Worm (Caenorhabditis elegans) whole organism, mixed stage, embryonic: Measurements from ENCODE around the gene srxa-18.

Experiments used
- M03D4.4 ChIP-seq: sonication (generic microtip); optimal IDR thresholded peaks from 2 replicates; lab custom pipeline; 2017; ENCODE audit warnings: mild to moderate bottlenecking, missing genetic modification characterization, missing compliant biosample characterization
- blmp-1 ChIP-seq: fragments of 150-350 bp; optimal IDR thresholded peaks from 2 replicates; lab custom pipeline; 2014; ENCODE audit warnings: missing biosample characterization, missing genetic modification characterization
- ceh-39 ChIP-seq: fragments of 150-350 bp; optimal IDR thresholded peaks from 2 replicates; lab custom pipeline; 2014; ENCODE audit warnings: missing biosample characterization, missing genetic modification characterization
- ceh-43 ChIP-seq: fragments of 200-800 bp; sonication (Bioruptor generic); optimal IDR thresholded peaks from 2 replicates; lab custom pipeline; 2018; ENCODE audit warnings: mild to moderate bottlenecking, missing genetic modification characterization, moderate library complexity, missing compliant biosample characterization
- ceh-83 ChIP-seq: fragments of 200-800 bp; sonication (Bioruptor generic); optimal IDR thresholded peaks from 2 replicates; lab custom pipeline; 2018; ENCODE audit warnings: mild to moderate bottlenecking, missing genetic modification characterization, missing compliant biosample characterization
- ces-1 ChIP-seq: fragments of 150-350 bp; optimal IDR thresholded peaks from 2 replicates; lab custom pipeline; 2014; ENCODE audit warnings: missing biosample characterization, missing genetic modification reagents, missing genetic modification characterization
- cnd-1 ChIP-seq: fragments of 200-800 bp; sonication (Bioruptor generic); optimal IDR thresholded peaks from 2 replicates; lab custom pipeline; 2018; ENCODE audit warnings: mild to moderate bottlenecking, missing genetic modification characterization, missing compliant biosample characterization
- drap-1 ChIP-seq: fragments of 200-800 bp; sonication (Bioruptor generic); optimal IDR thresholded peaks from 3 replicates; lab custom pipeline; 2018; ENCODE audit warnings: mild to moderate bottlenecking, missing genetic modification characterization, missing compliant biosample characterization
- elt-1 ChIP-seq: sonication (generic microtip); optimal IDR thresholded peaks from 2 replicates; lab custom pipeline; 2017; ENCODE audit warnings: missing genetic modification characterization, mild to moderate bottlenecking, missing compliant biosample characterization, antibody characterized with exemption, moderate library complexity, borderline replicate concordance; ENCODE audit not compliant: insufficient read depth
- elt-3 ChIP-seq: fragments of 150-350 bp; optimal IDR thresholded peaks from 2 replicates; lab custom pipeline; 2014; ENCODE audit warnings: missing biosample characterization, missing genetic modification characterization
- flh-1 ChIP-seq: fragments of 200-800 bp; sonication (Bioruptor generic); optimal IDR thresholded peaks from 2 replicates; lab custom pipeline; 2018; ENCODE audit warnings: mild to moderate bottlenecking, missing genetic modification characterization, moderate library complexity, missing compliant biosample characterization
- ham-2 ChIP-seq: fragments of 200-800 bp; sonication (Bioruptor generic); optimal IDR thresholded peaks from 2 replicates; lab custom pipeline; 2018; ENCODE audit warnings: mild to moderate bottlenecking, missing genetic modification characterization, missing compliant biosample characterization
- hlh-1 ChIP-seq: fragments of 150-350 bp; optimal IDR thresholded peaks from 2 replicates; lab custom pipeline; 2014; ENCODE audit warnings: missing biosample characterization, missing genetic modification reagents, missing genetic modification characterization
- lin-13 ChIP-seq: fragments of 150-350 bp; optimal IDR thresholded peaks from 2 replicates; lab custom pipeline; 2014; ENCODE audit warnings: missing biosample characterization, missing genetic modification characterization
- lin-32 ChIP-seq: fragments of 200-800 bp; sonication (Bioruptor generic); optimal IDR thresholded peaks from 2 replicates; lab custom pipeline; 2018; ENCODE audit warnings: mild to moderate bottlenecking, missing genetic modification characterization, missing compliant biosample characterization
- lsy-2 ChIP-seq: fragments of 150-350 bp; optimal IDR thresholded peaks from 2 replicates; lab custom pipeline; 2014; ENCODE audit warnings: missing biosample characterization, missing genetic modification characterization
- mab-5 ChIP-seq: fragments of 150-350 bp; optimal IDR thresholded peaks from 2 replicates; lab custom pipeline; 2014; ENCODE audit warnings: missing biosample characterization, missing genetic modification characterization
- mep-1 ChIP-seq: fragments of 150-350 bp; optimal IDR thresholded peaks from 2 replicates; lab custom pipeline; 2017; ENCODE audit warnings: missing biosample characterization, missing genetic modification reagents, missing genetic modification characterization, inconsistent platforms
- mls-2 ChIP-seq: sonication (generic microtip); optimal IDR thresholded peaks from 2 replicates; lab custom pipeline; 2016; ENCODE audit warnings: mild to moderate bottlenecking, missing genetic modification characterization, moderate library complexity, missing compliant biosample characterization
- nhr-12 ChIP-seq: fragments of 150-350 bp; optimal IDR thresholded peaks from 2 replicates; lab custom pipeline; 2014; ENCODE audit warnings: missing biosample characterization, missing genetic modification characterization
- nhr-2 ChIP-seq: fragments of 150-350 bp; optimal IDR thresholded peaks from 2 replicates; lab custom pipeline; 2014; ENCODE audit warnings: missing biosample characterization, missing genetic modification characterization
- nhr-237 ChIP-seq: fragments of 150-350 bp; optimal IDR thresholded peaks from 2 replicates; lab custom pipeline; 2014; ENCODE audit warnings: missing biosample characterization, missing genetic modification characterization
- nhr-28 ChIP-seq: fragments of 150-350 bp; optimal IDR thresholded peaks from 2 replicates; lab custom pipeline; 2014; ENCODE audit warnings: missing biosample characterization, missing genetic modification characterization
- nhr-76 ChIP-seq: sonication (generic microtip); optimal IDR thresholded peaks from 2 replicates; lab custom pipeline; 2017; ENCODE audit warnings: missing biosample characterization, missing genetic modification characterization
- pha-4 ChIP-seq: fragments of 150-350 bp; optimal IDR thresholded peaks from 2 replicates; lab custom pipeline; 2018; ENCODE audit warnings: missing biosample characterization, missing genetic modification reagents, missing genetic modification characterization
- sem-2 ChIP-seq: fragments of 200-800 bp; sonication (Bioruptor generic); optimal IDR thresholded peaks from 2 replicates; lab custom pipeline; 2018; ENCODE audit warnings: mild to moderate bottlenecking, missing genetic modification characterization, missing compliant biosample characterization
- snpc-4 ChIP-seq: fragments of 150-350 bp; optimal IDR thresholded peaks from 2 replicates; lab custom pipeline; 2014; ENCODE audit warnings: missing biosample characterization, missing genetic modification characterization
- sptf-1 ChIP-seq: sonication (generic microtip); optimal IDR thresholded peaks from 2 replicates; lab custom pipeline; 2017; ENCODE audit warnings: mild to moderate bottlenecking, missing genetic modification characterization, moderate library complexity, missing compliant biosample characterization
- tbx-8 ChIP-seq: fragments of 200-800 bp; sonication (Bioruptor generic); optimal IDR thresholded peaks from 2 replicates; lab custom pipeline; 2018; ENCODE audit warnings: mild to moderate bottlenecking, missing genetic modification characterization, moderate library complexity, missing compliant biosample characterization
- unc-39 ChIP-seq: fragments of 150-350 bp; optimal IDR thresholded peaks from 2 replicates; lab custom pipeline; 2014; ENCODE audit warnings: missing biosample characterization, missing genetic modification characterization
- unc-62 ChIP-seq: fragments of 150-350 bp; optimal IDR thresholded peaks from 2 replicates; lab custom pipeline; 2014; ENCODE audit warnings: missing biosample characterization, missing genetic modification reagents, missing genetic modification characterization
- zip-8 ChIP-seq: fragments of 150-350 bp; optimal IDR thresholded peaks from 2 replicates; lab custom pipeline; 2014; ENCODE audit warnings: missing biosample characterization, missing genetic modification characterization
- ztf-11 ChIP-seq: fragments of 150-350 bp; optimal IDR thresholded peaks from 2 replicates; lab custom pipeline; 2014; ENCODE audit warnings: missing biosample characterization, missing genetic modification characterization

The srxa-18 gene

ce11 chrV:10123324-10123723 lies 2.5 kb upstream of the srxa-18 start, which contains the start of gene C08B6.6:
C08B6.6 (plus strand) TSS chrV:10123624.
- no peak for TF ChIP-seq zip-8 (tag; lab: Kevin White, UChicago)
- no peak for TF ChIP-seq sem-2 (GFP tag; lab: Kevin White, UChicago)

ce11 chrV:10122670-10123069 lies 1.9 kb upstream of the srxa-18 start, which contains the start of gene srxa-19:
srxa-19 (minus strand) TSS chrV:10122770.
- no peak for TF ChIP-seq drap-1 (GFP tag; lab: Kevin White, UChicago)
- TF ChIP-seq unc-62 (GFP tag; lab: Kevin White, UChicago), result no peak
- no peak for TF ChIP-seq lin-32 (GFP tag; lab: Kevin White, UChicago)
- no peak for TF ChIP-seq mab-5
- TF ChIP-seq flh-1, result no peak
- no peak for TF ChIP-seq elt-3 (tag; lab: Kevin White, UChicago)
- no peak for TF ChIP-seq lin-13 (tag; lab: Kevin White, UChicago)
- no peak for TF ChIP-seq elt-1
- TF ChIP-seq sptf-1 (tag; lab: Kevin White, UChicago), result no peak
- no peak for TF ChIP-seq unc-39 (tag; lab: Kevin White, UChicago)
- TF ChIP-seq ceh-39 (tag; lab: Kevin White, UChicago), result no peak
- no peak for TF ChIP-seq hlh-1 (tag; lab: Kevin White, UChicago)

ce11 chrV:10117465-10117864 lies 3.3 kb downstream of the srxa-18 start, which contains the start of gene C08B6.5:
C08B6.5 (plus strand) TSS chrV:10117765.
- no peak for TF ChIP-seq drap-1 (GFP tag; lab: Kevin White, UChicago)
- TF ChIP-seq elt-3 (tag; lab: Kevin White, UChicago), result no peak
- TF ChIP-seq pha-4 (tag; lab: Kevin White, UChicago), result no peak
- TF ChIP-seq ces-1 (GFP tag; lab: Kevin White, UChicago), result no peak
- no peak for TF ChIP-seq nhr-2 (tag; lab: Kevin White, UChicago)
- no peak for TF ChIP-seq flh-1
- no peak for TF ChIP-seq nhr-76 (tag; lab: Kevin White, UChicago)
- no peak for TF ChIP-seq elt-1

ce11 chrV:10114329-10114728 lies 6.5 kb downstream of the srxa-18 start, which contains the start of gene cht-5:
cht-5 (plus strand) TSS chrV:10114629.
- TF ChIP-seq mls-2 (tag; lab: Kevin White, UChicago) (no peak), ham-2 (GFP tag; lab: Kevin White, UChicago) (no peak), unc-39 (tag; lab: Kevin White, UChicago) (no peak), snpc-4 (no peak), nhr-12 (tag; lab: Kevin White, UChicago) (no peak), zip-8 (tag; lab: Kevin White, UChicago) (no peak)
- TF ChIP-seq, all 35 proteins: peak for 0

- TF ChIP-seq unc-39 (tag; lab: Kevin White, UChicago) (no peak), blmp-1 (tag; lab: Kevin White, UChicago) (no peak), ztf-11 (tag; lab: Kevin White, UChicago) (no peak), ceh-39 (tag; lab: Kevin White, UChicago) (no peak), ces-1 (GFP tag; lab: Kevin White, UChicago) (no peak), M03D4.4 (no peak), cnd-1 (tag; lab: Kevin White, UChicago) (no peak), nhr-12 (tag; lab: Kevin White, UChicago) (no peak), elt-1 (no peak), lin-13 (tag; lab: Kevin White, UChicago) (no peak), lsy-2 (tag; lab: Kevin White, UChicago) (no peak), nhr-28 (tag; lab: Kevin White, UChicago) (no peak), nhr-2 (tag; lab: Kevin White, UChicago) (no peak), ham-2 (GFP tag; lab: Kevin White, UChicago) (no peak), sptf-1 (tag; lab: Kevin White, UChicago) (no peak)
These were observed 8.6 kb downstream of the srxa-18 start, which contains the start of gene C08B6.3 for ce11 chrV:10112187-10112586. C08B6.3 (minus strand) TSS chrV:10112287.

ce11 chrV:10111129-10111528 lies 9.7 kb downstream of the srxa-18 start:
- TF ChIP-seq zip-8 (tag; lab: Kevin White, UChicago) (no peak), ham-2 (GFP tag; lab: Kevin White, UChicago) (no peak), elt-1 (no peak), mab-5 (no peak), unc-39 (tag; lab: Kevin White, UChicago) (no peak), tbx-8 (no peak), sptf-1 (tag; lab: Kevin White, UChicago) (no peak), ztf-11 (tag; lab: Kevin White, UChicago) (no peak), unc-62 (GFP tag; lab: Kevin White, UChicago) (no peak), mep-1 (no peak), ceh-83 (GFP tag; lab: Kevin White, UChicago) (no peak), drap-1 (GFP tag; lab: Kevin White, UChicago) (no peak), cnd-1 (tag; lab: Kevin White, UChicago) (no peak), nhr-237 (no peak), ceh-43 (no peak), nhr-28 (tag; lab: Kevin White, UChicago) (no peak), lin-32 (GFP tag; lab: Kevin White, UChicago) (no peak), hlh-1 (tag; lab: Kevin White, UChicago) (no peak)
